Fruit fly (Drosophila melanogaster): ENCODE measurements around the gene Chpf.

Gene Chpf

DNA sequence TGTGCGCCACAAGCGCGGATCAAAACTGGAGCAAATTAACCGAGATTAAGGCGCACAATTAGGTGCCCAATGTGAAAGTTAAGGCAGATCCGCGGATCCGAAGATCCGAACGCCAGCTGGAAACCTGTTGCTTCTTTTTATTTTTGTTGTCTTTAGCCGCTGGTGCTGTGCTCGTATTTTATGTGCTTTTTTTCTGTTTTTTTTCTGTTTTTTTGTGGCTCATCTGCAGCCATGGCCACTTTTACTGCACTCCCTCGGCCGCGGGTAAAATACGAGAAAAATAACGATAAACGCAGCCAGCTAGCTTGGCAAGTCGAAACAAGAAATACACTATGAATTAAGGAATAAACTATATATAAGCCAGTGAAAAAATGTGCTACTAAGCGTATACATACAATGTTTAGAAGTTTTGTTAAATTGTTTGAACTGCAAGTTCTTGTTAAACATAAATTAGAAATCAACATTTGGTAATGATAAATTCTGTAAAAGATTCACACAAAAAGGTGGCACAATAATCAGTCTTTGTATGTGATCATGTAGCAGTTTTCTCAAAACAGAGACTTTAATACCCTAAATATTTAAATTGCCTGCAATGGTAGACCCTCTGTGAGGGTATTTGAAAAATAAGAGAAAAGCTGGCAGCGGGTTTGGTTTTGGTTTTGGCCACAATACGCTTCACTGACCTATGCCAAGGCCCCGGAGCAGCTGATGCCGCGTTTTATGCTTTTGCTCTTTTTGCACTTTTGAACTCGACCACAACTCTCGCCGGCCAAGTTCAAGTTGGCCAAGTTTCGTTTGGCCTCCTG, 4.4 kb upstream of the Chpf start:
- TF ChIP-seq noc (tag; optimal IDR thresholded peaks at IDR 0.05): no peak

dm6 chrX:13114861-13115260, 2.6 kb upstream of the Chpf start, which contains the start of gene CG42237:
CG42237 (plus strand) TSS chrX:13115131.
- TF ChIP-seq noc (tag; optimal IDR thresholded peaks at IDR 0.05): no peak

- no peak for TF ChIP-seq noc (tag; optimal IDR thresholded peaks at IDR 0.05)
Measured at dm6 chrX:13113863-13114407, 1.7 kb upstream of the Chpf start.

DNA sequence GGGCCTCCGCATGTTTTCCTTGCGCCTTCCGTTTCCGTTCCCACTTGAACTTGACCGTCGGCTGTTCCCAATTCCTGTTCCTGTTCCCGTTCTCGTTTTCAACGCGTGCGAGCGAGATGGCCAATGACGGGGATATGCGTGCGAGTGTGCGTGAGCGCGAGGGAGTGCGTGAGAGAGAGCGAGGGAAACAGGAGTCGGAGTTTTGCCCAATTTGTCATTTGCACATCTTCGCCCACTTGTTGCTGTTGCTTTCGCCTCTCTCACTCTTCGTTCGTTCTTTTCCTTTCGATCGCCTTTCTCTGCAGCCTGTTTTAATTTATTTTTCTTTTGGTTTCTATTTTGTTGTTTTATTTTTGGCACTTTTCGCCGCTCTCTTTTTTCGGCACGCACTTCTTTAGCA, 430 bp downstream of the Chpf start:
- no peak for TF ChIP-seq noc (tag; optimal IDR thresholded peaks at IDR 0.05)

DNA sequence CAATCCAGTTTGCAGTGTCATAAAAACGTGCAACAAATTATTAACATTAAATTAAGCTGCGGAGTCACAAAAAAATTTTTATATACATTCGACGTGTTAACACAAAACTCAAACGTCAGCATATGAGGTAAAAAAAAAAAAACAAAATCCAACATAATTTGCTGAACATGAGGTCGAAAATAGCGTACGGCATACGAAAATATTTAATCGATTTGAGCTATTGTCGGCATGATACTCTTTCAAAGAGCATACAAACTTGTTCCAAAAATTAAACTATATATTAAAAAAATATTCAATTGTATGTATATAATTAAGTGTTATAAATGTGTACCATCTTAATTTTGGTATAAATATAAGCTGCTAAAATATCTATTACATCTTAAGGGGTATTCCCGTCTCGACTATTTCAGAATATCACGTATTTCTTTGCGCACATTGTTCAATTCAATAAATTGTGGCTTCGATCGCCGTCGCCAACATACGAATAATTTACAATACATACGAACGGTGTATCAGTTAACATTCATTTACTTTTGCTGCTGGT, 2.6 kb downstream of the Chpf start:
- TF ChIP-seq noc (tag; optimal IDR thresholded peaks at IDR 0.05): peak; percentile 61

- no peak for TF ChIP-seq noc (tag; optimal IDR thresholded peaks at IDR 0.05)
Measured at dm6 chrX:13108144-13108824, 4.0 kb downstream of the Chpf start, which contains the start of gene Fer3HCH. Fer3HCH (minus strand) TSS chrX:13108194.

DNA sequence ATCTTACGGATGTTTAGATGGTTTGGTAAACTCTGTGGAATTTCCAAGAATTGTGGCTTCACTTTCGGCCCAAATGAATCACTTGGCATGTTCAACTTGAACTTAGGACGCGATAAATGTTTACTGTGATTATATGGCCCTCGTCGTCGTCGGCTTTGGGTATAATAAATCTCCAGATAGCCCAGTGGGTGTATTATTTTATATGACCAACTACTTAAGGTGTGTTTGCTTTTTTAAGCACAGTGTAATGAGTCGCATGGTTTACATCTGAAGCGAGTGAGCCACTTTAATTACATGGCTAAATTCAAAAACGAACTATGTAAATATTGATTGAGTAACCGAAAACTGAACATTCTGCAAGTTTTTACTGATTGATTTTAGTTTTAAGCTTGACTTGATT, 7.0 kb downstream of the Chpf start:
- no peak for TF ChIP-seq noc (tag; optimal IDR thresholded peaks at IDR 0.05)

dm6 chrX:13104571-13104970, 7.7 kb downstream of the Chpf start:
- TF ChIP-seq noc (tag; optimal IDR thresholded peaks at IDR 0.05): no peak

dm6 chrX:13101817-13102216, 10.4 kb downstream of the Chpf start:
- TF ChIP-seq noc (tag; optimal IDR thresholded peaks at IDR 0.05): no peak

- peak; percentile 88 for TF ChIP-seq noc (tag; optimal IDR thresholded peaks at IDR 0.05)
Measured at dm6 chrX:13099919-13100318, 12.3 kb downstream of the Chpf start.

dm6 chrX:13094085-13094764, 18.0 kb downstream of the Chpf start, which contains the start of gene CG2200:
CG2200 (plus strand) TSS chrX:13094299.
- TF ChIP-seq noc (tag; optimal IDR thresholded peaks at IDR 0.05): peak; percentile 46

DNA sequence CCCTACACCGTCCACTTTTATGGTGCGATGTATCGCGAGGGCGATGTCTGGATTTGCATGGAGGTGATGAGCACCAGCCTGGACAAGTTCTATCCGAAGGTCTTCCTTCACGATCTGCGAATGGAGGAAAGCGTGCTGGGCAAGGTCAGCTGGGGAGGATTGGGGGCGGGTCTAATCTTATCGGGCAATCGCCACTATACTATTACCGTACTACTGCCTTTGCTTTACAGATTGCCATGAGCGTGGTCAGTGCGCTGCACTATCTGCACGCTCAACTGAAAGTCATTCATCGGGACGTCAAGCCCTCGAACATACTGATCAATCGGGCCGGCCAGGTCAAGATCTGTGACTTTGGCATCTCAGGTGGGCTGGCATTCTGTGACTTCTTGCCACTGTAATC, 20.4 kb downstream of the Chpf start:
- TF ChIP-seq noc (tag; optimal IDR thresholded peaks at IDR 0.05): no peak

dm6 chrX:13090656-13091261, 21.5 kb downstream of the Chpf start, which contains the start of gene lic:
lic (plus strand) TSS chrX:13091145.
- TF ChIP-seq noc (tag; optimal IDR thresholded peaks at IDR 0.05): no peak

- TF ChIP-seq noc (tag; optimal IDR thresholded peaks at IDR 0.05): peak; percentile 29
Measured at dm6 chrX:13089920-13090655, 22.2 kb downstream of the Chpf start, which contains the start of gene hep. hep (minus strand) TSS chrX:13090434.

DNA sequence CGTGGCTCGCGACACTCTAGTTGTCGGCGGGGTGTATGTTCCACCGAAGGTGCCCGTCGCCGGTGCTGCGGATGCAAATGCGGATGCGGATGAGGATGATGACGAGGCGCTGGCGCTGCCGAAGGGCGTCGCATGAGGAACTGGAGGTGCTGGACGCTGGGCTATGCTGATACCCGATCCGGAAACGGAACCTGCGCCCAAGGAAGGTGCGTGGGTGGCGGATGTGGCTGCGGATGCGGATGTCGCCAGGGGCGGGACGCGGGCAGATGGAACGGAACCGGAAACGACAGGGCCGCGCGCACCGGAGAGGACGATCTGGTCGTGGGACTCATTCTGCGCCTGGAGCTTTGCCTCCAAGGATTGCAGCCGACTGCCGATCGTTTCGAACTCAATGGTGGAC, 22.9 kb downstream of the Chpf start:
- no peak for TF ChIP-seq noc (tag; optimal IDR thresholded peaks at IDR 0.05)
